Worm (Caenorhabditis elegans) whole organism, L3 larva: ENCODE results near the gene alkb-8.

ENCODE experiments used
- R02D3.7 ChIP-seq: fragments of 150-350 bp; optimal IDR thresholded peaks from 2 replicates; lab custom pipeline; 2014; ENCODE audit warnings: missing biosample characterization, missing genetic modification characterization
- ZK546.5 ChIP-seq: sonication (generic microtip); optimal IDR thresholded peaks from 2 replicates; lab custom pipeline; 2017; ENCODE audit warnings: missing biosample characterization, missing genetic modification characterization
- aly-2 ChIP-seq: fragments of 150-350 bp; optimal IDR thresholded peaks from 2 replicates; lab custom pipeline; 2014; ENCODE audit warnings: missing biosample characterization, missing genetic modification characterization
- ama-1 ChIP-seq: fragments of 150-350 bp; optimal IDR thresholded peaks from 2 replicates; lab custom pipeline; 2018
- ceh-16 ChIP-seq: sonication (generic microtip); optimal IDR thresholded peaks from 2 replicates; lab custom pipeline; 2017; ENCODE audit warnings: missing biosample characterization, missing genetic modification characterization
- ceh-9 ChIP-seq: sonication (generic microtip); optimal IDR thresholded peaks from 2 replicates; lab custom pipeline; 2018; ENCODE audit warnings: missing biosample characterization, missing genetic modification characterization
- egl-27 ChIP-seq: sonication (generic microtip); optimal IDR thresholded peaks from 4 replicates; lab custom pipeline; 2017; ENCODE audit warnings: missing biosample characterization, missing genetic modification reagents, missing genetic modification characterization
- egl-5 ChIP-seq: fragments of 150-350 bp; optimal IDR thresholded peaks from 2 replicates; lab custom pipeline; 2017; ENCODE audit warnings: missing biosample characterization, missing genetic modification reagents, missing genetic modification characterization, inconsistent platforms
- elt-1 ChIP-seq: fragments of 150-350 bp; optimal IDR thresholded peaks from 2 replicates; lab custom pipeline; 2014; ENCODE audit warnings: missing biosample characterization, missing genetic modification characterization
- elt-2 ChIP-seq: sonication (generic microtip); optimal IDR thresholded peaks from 2 replicates; lab custom pipeline; 2016; ENCODE audit warnings: missing genetic modification reagents, mild to moderate bottlenecking, missing genetic modification characterization, missing compliant biosample characterization
- eor-1 ChIP-seq, 2 experiments: fragments of 150-350 bp; optimal IDR thresholded peaks; 2 replicates each; lab custom pipeline; 2014 to 2018; ENCODE audit warnings: missing biosample characterization in 2 of 2, missing genetic modification characterization in 2 of 2
- fkh-10 ChIP-seq: sonication (generic microtip); optimal IDR thresholded peaks from 2 replicates; lab custom pipeline; 2017; ENCODE audit warnings: missing biosample characterization, missing genetic modification reagents, missing genetic modification characterization
- fkh-2 ChIP-seq: fragments of 150-350 bp; optimal IDR thresholded peaks from 2 replicates; lab custom pipeline; 2014; ENCODE audit warnings: missing biosample characterization, missing genetic modification reagents, missing genetic modification characterization
- fos-1 ChIP-seq: fragments of 150-350 bp; optimal IDR thresholded peaks from 2 replicates; lab custom pipeline; 2014; ENCODE audit warnings: missing biosample characterization, missing genetic modification characterization
- hmg-11 ChIP-seq: sonication (generic microtip); optimal IDR thresholded peaks from 2 replicates; lab custom pipeline; 2016; ENCODE audit warnings: missing genetic modification characterization, missing compliant biosample characterization
- lin-15B ChIP-seq: fragments of 150-350 bp; optimal IDR thresholded peaks from 2 replicates; lab custom pipeline; 2014; ENCODE audit warnings: missing biosample characterization, missing genetic modification characterization
- lin-39 ChIP-seq: fragments of 150-350 bp; optimal IDR thresholded peaks from 2 replicates; lab custom pipeline; 2018; ENCODE audit warnings: missing biosample characterization, missing genetic modification reagents, missing genetic modification characterization
- lsy-12 ChIP-seq: sonication (generic microtip); optimal IDR thresholded peaks from 2 replicates; lab custom pipeline; 2016; ENCODE audit warnings: mild to moderate bottlenecking, missing genetic modification characterization, missing compliant biosample characterization
- mdl-1 ChIP-seq: fragments of 150-350 bp; optimal IDR thresholded peaks from 2 replicates; lab custom pipeline; 2014; ENCODE audit warnings: missing biosample characterization, missing genetic modification characterization
- mml-1 ChIP-seq: fragments of 150-350 bp; sonication (generic microtip); optimal IDR thresholded peaks from 3 replicates; lab custom pipeline; 2014; ENCODE audit warnings: missing biosample characterization, missing genetic modification characterization
- nfya-1 ChIP-seq: sonication (generic microtip); optimal IDR thresholded peaks from 2 replicates; lab custom pipeline; 2017; ENCODE audit warnings: missing genetic modification characterization, mild to moderate bottlenecking, missing compliant biosample characterization, antibody characterized with exemption, moderate library complexity; ENCODE audit not compliant: insufficient read depth
- nhr-11 ChIP-seq: fragments of 150-350 bp; optimal IDR thresholded peaks from 2 replicates; lab custom pipeline; 2014; ENCODE audit warnings: missing biosample characterization, missing genetic modification characterization
- nhr-12 ChIP-seq: fragments of 150-350 bp; optimal IDR thresholded peaks from 2 replicates; lab custom pipeline; 2014; ENCODE audit warnings: missing biosample characterization, missing genetic modification characterization
- nhr-23 ChIP-seq: fragments of 150-350 bp; optimal IDR thresholded peaks from 2 replicates; lab custom pipeline; 2014; ENCODE audit warnings: missing biosample characterization, missing genetic modification reagents, missing genetic modification characterization
- nhr-25 ChIP-seq: sonication (generic microtip); optimal IDR thresholded peaks from 2 replicates; lab custom pipeline; 2017; ENCODE audit warnings: missing biosample characterization, missing genetic modification characterization
- nhr-28 ChIP-seq: fragments of 150-350 bp; optimal IDR thresholded peaks from 2 replicates; lab custom pipeline; 2014; ENCODE audit warnings: missing biosample characterization, missing genetic modification characterization
- nhr-43 ChIP-seq: sonication (generic microtip); optimal IDR thresholded peaks from 2 replicates; lab custom pipeline; 2016; ENCODE audit warnings: mild to moderate bottlenecking, missing genetic modification characterization, missing compliant biosample characterization; ENCODE audit not compliant: poor library complexity, severe bottlenecking
- nhr-67 ChIP-seq: fragments of 150-350 bp; optimal IDR thresholded peaks from 2 replicates; lab custom pipeline; 2014; ENCODE audit warnings: missing biosample characterization, missing genetic modification characterization
- nhr-76 ChIP-seq: fragments of 150-350 bp; sonication (generic microtip); optimal IDR thresholded peaks from 5 replicates; lab custom pipeline; 2014; ENCODE audit warnings: missing biosample characterization, missing genetic modification characterization
- nhr-77 ChIP-seq: fragments of 150-350 bp; optimal IDR thresholded peaks from 2 replicates; lab custom pipeline; 2014; ENCODE audit warnings: missing biosample characterization, missing genetic modification characterization
- pha-4 ChIP-seq: fragments of 150-350 bp; optimal IDR thresholded peaks from 2 replicates; lab custom pipeline; 2014; ENCODE audit warnings: missing biosample characterization, missing genetic modification reagents, missing genetic modification characterization
- pqm-1 ChIP-seq: fragments of 150-350 bp; optimal IDR thresholded peaks from 2 replicates; lab custom pipeline; 2017; ENCODE audit warnings: missing biosample characterization, missing genetic modification characterization, inconsistent platforms
- sea-2 ChIP-seq: fragments of 150-350 bp; sonication (generic microtip); optimal IDR thresholded peaks from 4 replicates; lab custom pipeline; 2014; ENCODE audit warnings: missing biosample characterization, missing genetic modification reagents, missing genetic modification characterization
- skn-1 ChIP-seq: fragments of 150-350 bp; optimal IDR thresholded peaks from 2 replicates; lab custom pipeline; 2014; ENCODE audit warnings: missing biosample characterization, missing genetic modification characterization
- snpc-4 ChIP-seq: fragments of 150-350 bp; optimal IDR thresholded peaks from 2 replicates; lab custom pipeline; 2014; ENCODE audit warnings: missing biosample characterization, missing genetic modification characterization
- tbx-2 ChIP-seq: sonication (generic microtip); optimal IDR thresholded peaks from 2 replicates; lab custom pipeline; 2016; ENCODE audit warnings: mild to moderate bottlenecking, missing genetic modification characterization, missing compliant biosample characterization
- zag-1 ChIP-seq: fragments of 150-350 bp; optimal IDR thresholded peaks from 2 replicates; lab custom pipeline; 2014; ENCODE audit warnings: missing biosample characterization, missing genetic modification characterization
- ztf-4 ChIP-seq: fragments of 150-350 bp; optimal IDR thresholded peaks from 2 replicates; lab custom pipeline; 2014; ENCODE audit warnings: missing biosample characterization, missing genetic modification characterization

alkb-8 gene

ce11 chrIII:3709030-3709429, at the start of gene alkb-8:
TSS of gene alkb-8 (plus strand) at chrIII:3709330.
- TF ChIP-seq lin-39 (tag; lab: Kevin White, UChicago) (no peak), nhr-11 (no peak), mdl-1 (no peak), nhr-77 (tag; lab: Kevin White, UChicago) (no peak), nhr-25 (no peak), mml-1 (tag; lab: Kevin White, UChicago) (no peak), ceh-16 (no peak), egl-27 (tag; lab: Kevin White, UChicago) (no peak), aly-2 (tag; lab: Kevin White, UChicago) (no peak), ztf-4 (no peak), fkh-2 (tag; lab: Kevin White, UChicago) (no peak), pha-4 (tag; lab: Kevin White, UChicago) (no peak), elt-1 (tag; lab: Kevin White, UChicago) (no peak)

- no peak for TF ChIP-seq ceh-16
- no peak for TF ChIP-seq lsy-12 (tag; lab: Kevin White, UChicago)
- no peak for TF ChIP-seq nhr-43 (tag; lab: Kevin White, UChicago)
- TF ChIP-seq fkh-2 (tag; lab: Kevin White, UChicago) = no peak
- TF ChIP-seq egl-5 (tag; lab: Kevin White, UChicago) = no peak
- no peak for TF ChIP-seq tbx-2 (tag; lab: Kevin White, UChicago)
- TF ChIP-seq elt-2 = peak; percentile 15
- no peak for TF ChIP-seq egl-27 (tag; lab: Kevin White, UChicago)
- no peak for TF ChIP-seq nhr-67 (tag; lab: Kevin White, UChicago)
- TF ChIP-seq nhr-25 = no peak
- no peak for TF ChIP-seq aly-2 (tag; lab: Kevin White, UChicago)
- no peak for TF ChIP-seq eor-1 (tag; optimal IDR thresholded peaks at IDR 0.05; lab: Kevin White, UChicago)
- TF ChIP-seq ztf-4 = no peak
- no peak for TF ChIP-seq fkh-10 (GFP tag; lab: Kevin White, UChicago)
- TF ChIP-seq pha-4 (tag; lab: Kevin White, UChicago) = peak; percentile 63
- no peak for TF ChIP-seq R02D3.7 (tag; lab: Kevin White, UChicago)
- peak; percentile 45 for TF ChIP-seq lin-39 (tag; lab: Kevin White, UChicago)
- TF ChIP-seq mdl-1 = no peak
- no peak for TF ChIP-seq elt-1 (tag; lab: Kevin White, UChicago)
- no peak for TF ChIP-seq lin-15B (tag; lab: Kevin White, UChicago)
- TF ChIP-seq nhr-77 (tag; lab: Kevin White, UChicago) = no peak
- TF ChIP-seq nfya-1 (tag; lab: Kevin White, UChicago) = peak; percentile 43
- TF ChIP-seq nhr-12 = no peak
- TF ChIP-seq skn-1 (tag; lab: Kevin White, UChicago) = no peak
- no peak for TF ChIP-seq snpc-4
- no peak for TF ChIP-seq nhr-28 (tag; lab: Kevin White, UChicago)
- TF ChIP-seq sea-2 (GFP tag; lab: Kevin White, UChicago) = no peak
- TF ChIP-seq nhr-76 (tag; lab: Kevin White, UChicago) = no peak
- peak; percentile 88 for TF ChIP-seq hmg-11 (tag; lab: Kevin White, UChicago)
- no peak for TF ChIP-seq ceh-9 (tag; lab: Kevin White, UChicago)
- no peak for TF ChIP-seq mml-1 (tag; lab: Kevin White, UChicago)
- TF ChIP-seq nhr-11 = no peak
- no peak for TF ChIP-seq ZK546.5 (tag; lab: Kevin White, UChicago)
Measured at ce11 chrIII:3664224-3664623, 44.9 kb upstream of the alkb-8 start, which contains the start of gene C46F11.4. TSS of gene C46F11.4 (minus strand) at chrIII:3664304.

- TF ChIP-seq mml-1 (tag; lab: Kevin White, UChicago) (no peak), fkh-2 (tag; lab: Kevin White, UChicago) (no peak), elt-1 (tag; lab: Kevin White, UChicago) (no peak), snpc-4 (no peak), zag-1 (tag; lab: Kevin White, UChicago) (no peak), skn-1 (tag; lab: Kevin White, UChicago) (no peak)
Measured at ce11 chrIII:3670336-3670735, 38.8 kb upstream of the alkb-8 start, which contains the start of gene C46F11.6. TSS of gene C46F11.6 (minus strand) at chrIII:3670436.

ce11 chrIII:3670984-3671383, 38.1 kb upstream of the alkb-8 start:
- TF ChIP-seq fos-1 (tag; lab: Kevin White, UChicago) (no peak), pha-4 (tag; lab: Kevin White, UChicago) (peak; percentile 62), nhr-23 (tag; lab: Kevin White, UChicago) (no peak), elt-1 (tag; lab: Kevin White, UChicago) (no peak), hmg-11 (tag; lab: Kevin White, UChicago) (peak; percentile 12), lin-15B (tag; lab: Kevin White, UChicago) (no peak), ztf-4 (no peak), ceh-16 (no peak), egl-5 (tag; lab: Kevin White, UChicago) (no peak), fkh-2 (tag; lab: Kevin White, UChicago) (no peak), nhr-77 (tag; lab: Kevin White, UChicago) (no peak), mdl-1 (no peak), nhr-76 (tag; lab: Kevin White, UChicago) (no peak), skn-1 (tag; lab: Kevin White, UChicago) (no peak), eor-1 (tag; optimal IDR thresholded peaks at IDR 0.05; lab: Kevin White, UChicago) (no peak), nfya-1 (tag; lab: Kevin White, UChicago) (peak; percentile 27), nhr-12 (no peak), pqm-1 (tag; lab: Kevin White, UChicago) (no peak), ama-1 (lab: Kevin White, UChicago) (no peak), R02D3.7 (tag; lab: Kevin White, UChicago) (no peak), aly-2 (tag; lab: Kevin White, UChicago) (no peak), nhr-67 (tag; lab: Kevin White, UChicago) (no peak)
